Worm (Caenorhabditis elegans) whole organism, L1 larva: ENCODE results near the gene xpf-1.
A peak's percentile ranks its signal among the peaks of the same experiment; 100 is the strongest.

Experiments used
- C34B4.2 ChIP-seq: sonication (generic microtip); optimal IDR thresholded peaks from 2 replicates; lab custom pipeline; 2017; ENCODE audit warnings: mild to moderate bottlenecking, missing genetic modification characterization, missing compliant biosample characterization
- F16B12.6 ChIP-seq: fragments of 150-350 bp; optimal IDR thresholded peaks from 2 replicates; lab custom pipeline; 2014; ENCODE audit warnings: missing biosample characterization, missing genetic modification characterization
- Y116A8C.19 ChIP-seq: sonication (generic microtip); optimal IDR thresholded peaks from 2 replicates; lab custom pipeline; 2016; ENCODE audit warnings: missing compliant biosample characterization, missing genetic modification characterization, borderline replicate concordance
- aly-2 ChIP-seq: fragments of 150-350 bp; optimal IDR thresholded peaks from 2 replicates; lab custom pipeline; 2014; ENCODE audit warnings: missing biosample characterization, missing genetic modification characterization
- ama-1 ChIP-seq: fragments of 150-350 bp; optimal IDR thresholded peaks from 2 replicates; lab custom pipeline; 2014
- ceh-63 ChIP-seq: fragments of 200-800 bp; sonication (Bioruptor generic); optimal IDR thresholded peaks from 2 replicates; lab custom pipeline; 2018; ENCODE audit warnings: mild to moderate bottlenecking, missing genetic modification characterization, missing compliant biosample characterization
- ceh-82 ChIP-seq, 3 experiments: fragments of 150-350 bp in 1 of 3; sonication (generic microtip) in 2 of 3; optimal IDR thresholded peaks; 2 replicates each; lab custom pipeline; 2014 to 2017; ENCODE audit warnings: missing biosample characterization in 3 of 3, missing genetic modification characterization in 3 of 3
- dsc-1 ChIP-seq: sonication (generic microtip); optimal IDR thresholded peaks from 2 replicates; lab custom pipeline; 2016; ENCODE audit warnings: mild to moderate bottlenecking, missing genetic modification characterization, missing compliant biosample characterization
- efl-1 ChIP-seq, 4 experiments: fragments of 150-350 bp; optimal IDR thresholded peaks in 3 of 4; peaks in 1 of 4; 1 replicate in 1 of 4; 2 replicates in 3 of 4; lab custom pipeline; 2014; ENCODE audit warnings: missing biosample characterization in 2 of 4, missing genetic modification characterization in 2 of 4, missing genetic modification reagents in 2 of 4
- egl-27 ChIP-seq, 2 experiments: fragments of 150-350 bp in 1 of 2; sonication (generic microtip); optimal IDR thresholded peaks; 3 replicates each; lab custom pipeline; 2017 to 2018; ENCODE audit warnings: missing biosample characterization in 2 of 2, missing genetic modification characterization in 2 of 2, missing genetic modification reagents in 2 of 2
- elt-2 ChIP-seq: sonication (generic microtip); optimal IDR thresholded peaks from 2 replicates; lab custom pipeline; 2016; ENCODE audit warnings: missing genetic modification characterization, mild to moderate bottlenecking, inconsistent platforms, missing compliant biosample characterization, missing genetic modification reagents
- fos-1 ChIP-seq: fragments of 150-350 bp; optimal IDR thresholded peaks from 2 replicates; lab custom pipeline; 2014; ENCODE audit warnings: missing biosample characterization, missing genetic modification characterization
- grh-1 ChIP-seq: fragments of 200-800 bp; sonication (Bioruptor generic); IDR thresholded peaks from 2 replicates; pipeline ENCODE4 v1.3.6; 2022; ENCODE audit warnings: missing genetic modification reagents, missing genetic modification characterization, missing compliant biosample characterization
- jun-1 ChIP-seq: fragments of 150-350 bp; optimal IDR thresholded peaks from 2 replicates; lab custom pipeline; 2014; ENCODE audit warnings: missing biosample characterization, missing genetic modification reagents, missing genetic modification characterization
- lin-14 ChIP-seq: fragments of 200-800 bp; sonication (Bioruptor generic); optimal IDR thresholded peaks from 2 replicates; lab custom pipeline; 2018; ENCODE audit warnings: mild to moderate bottlenecking, missing genetic modification characterization, moderate library complexity, missing compliant biosample characterization
- lin-15B ChIP-seq: fragments of 150-350 bp; sonication (generic microtip); optimal IDR thresholded peaks from 3 replicates; lab custom pipeline; 2014; ENCODE audit warnings: missing biosample characterization, missing genetic modification characterization
- lir-3 ChIP-seq: sonication (generic microtip); optimal IDR thresholded peaks from 2 replicates; lab custom pipeline; 2016; ENCODE audit warnings: mild to moderate bottlenecking, missing genetic modification characterization, moderate library complexity, missing compliant biosample characterization; ENCODE audit not compliant: poor library complexity
- mab-9 ChIP-seq: fragments of 200-800 bp; sonication (Bioruptor generic); IDR thresholded peaks from 2 replicates; pipeline ENCODE4 v1.3.6; 2022; ENCODE audit warnings: missing genetic modification reagents, missing genetic modification characterization, missing compliant biosample characterization
- mep-1 ChIP-seq: fragments of 150-350 bp; optimal IDR thresholded peaks from 2 replicates; lab custom pipeline; 2014; ENCODE audit warnings: missing biosample characterization, missing genetic modification characterization
- nhr-12 ChIP-seq: sonication (generic microtip); optimal IDR thresholded peaks from 2 replicates; lab custom pipeline; 2017; ENCODE audit warnings: missing biosample characterization, missing genetic modification characterization
- nhr-20 ChIP-seq: sonication (generic microtip); optimal IDR thresholded peaks from 2 replicates; lab custom pipeline; 2016; ENCODE audit warnings: mild to moderate bottlenecking, missing genetic modification characterization, missing compliant biosample characterization
- nhr-47 ChIP-seq: sonication (generic microtip); optimal IDR thresholded peaks from 2 replicates; lab custom pipeline; 2016; ENCODE audit warnings: mild to moderate bottlenecking, missing genetic modification characterization, moderate library complexity, missing compliant biosample characterization
- nhr-71 ChIP-seq: sonication (generic microtip); optimal IDR thresholded peaks from 2 replicates; lab custom pipeline; 2016; ENCODE audit warnings: mild to moderate bottlenecking, missing genetic modification characterization, moderate library complexity, missing compliant biosample characterization
- nhr-85 ChIP-seq: sonication (generic microtip); peaks from one replicate; lab custom pipeline; 2016; ENCODE audit warnings: missing genetic modification characterization, inconsistent platforms, missing compliant biosample characterization
- nhr-90 ChIP-seq: sonication (generic microtip); optimal IDR thresholded peaks from 2 replicates; lab custom pipeline; 2016; ENCODE audit warnings: mild to moderate bottlenecking, missing genetic modification characterization, missing compliant biosample characterization; ENCODE audit not compliant: poor library complexity
- pax-3 ChIP-seq: fragments of 200-800 bp; sonication (Bioruptor generic); optimal IDR thresholded peaks from 2 replicates; lab custom pipeline; 2018; ENCODE audit warnings: mild to moderate bottlenecking, missing genetic modification characterization, moderate library complexity, missing compliant biosample characterization
- rnt-1 ChIP-seq: sonication (generic microtip); optimal IDR thresholded peaks from 2 replicates; lab custom pipeline; 2016; ENCODE audit warnings: mild to moderate bottlenecking, missing genetic modification characterization, moderate library complexity, missing compliant biosample characterization
- snpc-4 ChIP-seq: fragments of 150-350 bp; optimal IDR thresholded peaks from 2 replicates; lab custom pipeline; 2014; ENCODE audit warnings: missing biosample characterization, missing genetic modification characterization
- snu-23 ChIP-seq: sonication (generic microtip); optimal IDR thresholded peaks from 2 replicates; lab custom pipeline; 2016; ENCODE audit warnings: missing genetic modification characterization, missing compliant biosample characterization
- sptf-1 ChIP-seq: fragments of 150-350 bp; optimal IDR thresholded peaks from 2 replicates; lab custom pipeline; 2014; ENCODE audit warnings: missing biosample characterization, missing genetic modification characterization
- sup-37 ChIP-seq: fragments of 200-800 bp; sonication (Bioruptor generic); optimal IDR thresholded peaks from 2 replicates; lab custom pipeline; 2018; ENCODE audit warnings: mild to moderate bottlenecking, missing genetic modification characterization, missing compliant biosample characterization
- swsn-7 ChIP-seq: sonication (generic microtip); optimal IDR thresholded peaks from 2 replicates; lab custom pipeline; 2016; ENCODE audit warnings: missing genetic modification characterization, missing compliant biosample characterization
- unc-86 ChIP-seq: sonication (generic microtip); optimal IDR thresholded peaks from 2 replicates; lab custom pipeline; 2016; ENCODE audit warnings: missing genetic modification characterization, missing compliant biosample characterization
- xbp-1 ChIP-seq: sonication (generic microtip); optimal IDR thresholded peaks from 2 replicates; lab custom pipeline; 2016; ENCODE audit warnings: missing genetic modification characterization, missing compliant biosample characterization
- ztf-4 ChIP-seq: fragments of 150-350 bp; optimal IDR thresholded peaks from 2 replicates; lab custom pipeline; 2014; ENCODE audit warnings: missing biosample characterization, missing genetic modification characterization

The xpf-1 gene

DNA sequence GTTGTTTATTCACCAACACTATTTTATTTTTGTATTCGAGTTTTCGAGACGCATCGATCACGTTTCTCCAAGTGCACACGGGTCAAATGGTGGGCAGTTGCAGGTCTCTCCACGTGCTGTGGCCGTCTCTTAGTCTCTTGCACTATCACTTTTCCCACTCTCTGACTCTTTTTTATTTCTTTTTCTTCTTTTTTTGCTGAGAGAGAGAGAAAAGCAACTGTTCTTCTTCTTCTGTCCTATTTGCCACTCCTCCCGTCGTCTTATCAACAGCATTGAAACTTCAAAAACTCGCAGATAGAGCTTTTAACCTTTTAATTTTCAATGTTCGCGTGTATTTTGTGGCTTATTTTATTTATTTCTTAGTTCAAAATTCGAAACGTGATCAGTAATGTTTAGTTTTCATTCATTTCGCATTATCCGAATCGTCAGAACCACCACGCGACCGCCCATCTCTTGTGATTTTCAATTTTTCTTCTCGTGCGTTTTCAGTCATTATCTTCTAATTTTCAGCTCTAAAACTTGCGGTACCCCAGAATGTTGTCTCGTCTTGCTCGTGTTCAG lies 32.7 kb downstream of the xpf-1 start, which contains the start of gene alh-8 (continued):
- TF ChIP-seq dsc-1 (tag; lab: Kevin White, UChicago), result no peak

DNA sequence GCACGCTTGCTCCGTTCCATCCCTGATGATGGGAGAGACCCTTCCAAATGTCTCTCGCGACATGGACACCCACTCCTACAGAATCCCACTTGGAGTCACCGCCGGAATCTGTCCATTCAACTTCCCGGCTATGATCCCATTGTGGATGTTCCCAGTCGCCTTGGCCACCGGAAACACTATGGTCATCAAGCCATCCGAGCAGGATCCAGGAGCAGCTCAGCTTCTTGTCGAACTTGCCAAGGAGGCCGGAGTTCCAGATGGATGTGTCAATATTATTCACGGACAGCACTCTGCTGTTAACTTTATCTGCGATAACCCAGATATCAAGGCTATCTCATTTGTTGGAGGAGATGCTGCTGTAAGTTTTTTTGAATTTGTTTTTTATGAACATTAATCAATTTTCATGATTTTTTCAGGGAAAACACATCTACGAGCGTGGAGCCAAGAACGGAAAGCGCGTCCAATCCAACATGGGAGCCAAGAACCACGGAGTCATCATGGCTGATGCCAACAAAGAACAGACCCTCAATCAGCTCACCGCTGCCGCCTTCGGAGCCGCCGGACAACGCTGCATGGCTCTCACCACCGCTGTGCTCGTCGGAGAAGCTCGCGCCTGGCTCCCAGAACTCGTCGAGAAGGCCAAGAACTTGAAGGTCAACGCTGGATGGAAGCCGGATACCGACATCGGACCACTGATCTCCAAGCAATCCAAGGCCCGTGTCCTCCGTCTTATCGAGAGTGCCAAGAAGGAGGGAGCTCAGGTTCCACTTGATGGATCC lies 34.0 kb downstream of the xpf-1 start:
- TF ChIP-seq F16B12.6 (tag; lab: Kevin White, UChicago) (no peak), lir-3 (tag; lab: Kevin White, UChicago) (no peak), pax-3 (tag; lab: Kevin White, UChicago) (no peak), sptf-1 (tag; lab: Kevin White, UChicago) (no peak), sup-37 (GFP tag; lab: Kevin White, UChicago) (no peak), C34B4.2 (tag; lab: Kevin White, UChicago) (no peak), grh-1 (GFP tag; lab: Robert Waterston, UW) (no peak), unc-86 (tag; lab: Kevin White, UChicago) (no peak), fos-1 (no peak), lin-15B (tag; lab: Kevin White, UChicago) (no peak), Y116A8C.19 (no peak), snu-23 (GFP tag; lab: Kevin White, UChicago) (no peak), xbp-1 (tag; lab: Kevin White, UChicago) (no peak), ceh-63 (GFP tag; lab: Kevin White, UChicago) (no peak), egl-27 (tag; optimal IDR thresholded peaks at IDR 0.05; lab: Kevin White, UChicago) (no peak), mep-1 (no peak), nhr-12 (tag; lab: Kevin White, UChicago) (no peak), mab-9 (GFP tag; lab: Robert Waterston, UW) (no peak)

DNA sequence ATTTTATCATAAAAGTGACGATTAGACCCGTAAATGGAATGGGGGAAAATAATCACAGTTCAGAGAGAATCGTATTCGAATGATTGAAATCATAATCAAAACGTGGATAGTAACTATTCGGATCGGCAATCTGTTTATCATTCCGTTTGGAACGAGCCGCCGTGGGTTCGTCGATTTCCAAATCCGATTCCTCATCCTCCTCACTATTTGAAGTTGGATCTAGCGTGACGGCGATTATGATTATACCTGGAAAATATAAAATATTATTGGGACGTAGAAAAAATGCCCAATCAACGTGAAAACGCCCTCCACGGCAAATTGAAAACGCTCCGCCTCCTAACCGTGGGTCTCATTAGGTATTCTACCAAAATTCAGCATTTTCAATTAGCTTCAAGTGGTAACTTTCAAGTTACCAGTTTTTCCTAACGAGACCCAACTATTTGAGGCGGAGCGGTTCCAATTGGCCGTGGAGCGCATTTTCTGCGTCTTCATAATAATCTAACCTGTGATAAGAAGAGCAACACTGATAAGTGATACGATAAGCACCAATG lies 35.3 kb downstream of the xpf-1 start:
- TF ChIP-seq rnt-1 (tag; lab: Kevin White, UChicago) (peak; percentile 19), nhr-71 (peak; percentile 58), nhr-85 (tag; lab: Kevin White, UChicago) (peak; percentile 47), nhr-90 (peak; percentile 65), swsn-7 (tag; lab: Kevin White, UChicago) (no peak), nhr-47 (tag; lab: Kevin White, UChicago) (peak; percentile 26), efl-1 (optimal IDR thresholded peaks at IDR 0.05; lab: Kevin White, UChicago) (no peak), efl-1 (GFP tag; optimal IDR thresholded peaks at IDR 0.05 in 1 of 2; lab: Kevin White, UChicago) (peak in 1 of 2 experiments; percentile 88), nhr-20 (tag; lab: Kevin White, UChicago) (peak; percentile 50), dsc-1 (tag; lab: Kevin White, UChicago) (no peak), elt-2 (tag; lab: Kevin White, UChicago) (peak; percentile 56), ztf-4 (tag; lab: Kevin White, UChicago) (peak; percentile 4), ceh-82 (tag; optimal IDR thresholded peaks at IDR 0.05; lab: Kevin White, UChicago) (no peak), aly-2 (tag; lab: Kevin White, UChicago) (peak; percentile 65), jun-1 (tag; lab: Kevin White, UChicago) (no peak), ama-1 (lab: Kevin White, UChicago) (peak; percentile 62), snu-23 (GFP tag; lab: Kevin White, UChicago) (peak; percentile 63)

DNA sequence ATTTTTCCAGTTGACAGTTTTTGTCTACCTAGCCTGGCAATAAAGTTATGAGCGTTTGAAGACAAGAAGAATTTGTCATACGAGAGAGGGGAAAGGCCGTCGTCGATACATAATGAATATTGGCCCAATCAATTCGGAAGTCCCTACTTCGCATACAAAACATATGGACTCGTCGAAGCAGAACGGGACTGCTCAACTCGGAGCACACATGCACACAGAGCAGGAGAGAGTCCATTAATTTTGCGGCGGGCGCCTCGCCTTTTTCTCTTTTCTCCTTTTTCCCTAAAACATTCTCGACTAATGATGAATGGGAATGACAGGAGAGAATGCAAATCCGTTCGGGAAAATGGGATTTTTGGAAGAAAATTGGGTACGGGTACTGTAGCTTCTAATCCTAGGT lies 36.5 kb downstream of the xpf-1 start, which contains the start of gene F13D12.8:
Gene F13D12.8, minus strand, starts transcription at position 82 of the 400 bp plus-strand sequence.
- TF ChIP-seq snpc-4 (tag; lab: Kevin White, UChicago) (peak; percentile 36), dsc-1 (tag; lab: Kevin White, UChicago) (peak; percentile 62), lin-14 (GFP tag; lab: Kevin White, UChicago) (peak; percentile 73), ceh-63 (GFP tag; lab: Kevin White, UChicago) (no peak)
